Worm (Caenorhabditis elegans) whole organism, late embryonic: ENCODE results near the gene srbc-68.

Source experiments
- C38D4.7 ChIP-seq: fragments of 200-800 bp; sonication (Bioruptor generic); optimal IDR thresholded peaks from 2 replicates; lab custom pipeline; 2018; ENCODE audit warnings: mild to moderate bottlenecking, missing genetic modification characterization, moderate library complexity, missing compliant biosample characterization
- ama-1 ChIP-seq: fragments of 150-350 bp; optimal IDR thresholded peaks from 2 replicates; lab custom pipeline; 2014
- ceh-48 ChIP-seq: sonication (generic microtip); optimal IDR thresholded peaks from 2 replicates; lab custom pipeline; 2016; ENCODE audit warnings: missing genetic modification characterization, inconsistent platforms, missing compliant biosample characterization
- fkh-6 ChIP-seq: sonication (generic microtip); optimal IDR thresholded peaks from 2 replicates; lab custom pipeline; 2016; ENCODE audit warnings: missing genetic modification characterization, missing compliant biosample characterization
- hlh-15 ChIP-seq: sonication (generic microtip); optimal IDR thresholded peaks from 2 replicates; lab custom pipeline; 2016; ENCODE audit warnings: missing genetic modification characterization, missing compliant biosample characterization
- madf-2 ChIP-seq: sonication (generic microtip); optimal IDR thresholded peaks from 2 replicates; lab custom pipeline; 2017; ENCODE audit warnings: missing genetic modification characterization, missing compliant biosample characterization
- nhr-11 ChIP-seq: fragments of 150-350 bp; optimal IDR thresholded peaks from 2 replicates; lab custom pipeline; 2014; ENCODE audit warnings: missing biosample characterization, missing genetic modification characterization
- nhr-232 ChIP-seq: sonication (generic microtip); optimal IDR thresholded peaks from 2 replicates; lab custom pipeline; 2016; ENCODE audit warnings: missing genetic modification characterization, missing compliant biosample characterization
- pag-3 ChIP-seq: sonication (generic microtip); optimal IDR thresholded peaks from 2 replicates; lab custom pipeline; 2016; ENCODE audit warnings: missing compliant biosample characterization, missing genetic modification characterization, borderline replicate concordance
- pqm-1 ChIP-seq: sonication (generic microtip); optimal IDR thresholded peaks from 2 replicates; lab custom pipeline; 2016; ENCODE audit warnings: missing genetic modification characterization, missing compliant biosample characterization
- rnt-1 ChIP-seq: sonication (generic microtip); optimal IDR thresholded peaks from 2 replicates; lab custom pipeline; 2016; ENCODE audit warnings: missing genetic modification characterization, missing compliant biosample characterization

DNA sequence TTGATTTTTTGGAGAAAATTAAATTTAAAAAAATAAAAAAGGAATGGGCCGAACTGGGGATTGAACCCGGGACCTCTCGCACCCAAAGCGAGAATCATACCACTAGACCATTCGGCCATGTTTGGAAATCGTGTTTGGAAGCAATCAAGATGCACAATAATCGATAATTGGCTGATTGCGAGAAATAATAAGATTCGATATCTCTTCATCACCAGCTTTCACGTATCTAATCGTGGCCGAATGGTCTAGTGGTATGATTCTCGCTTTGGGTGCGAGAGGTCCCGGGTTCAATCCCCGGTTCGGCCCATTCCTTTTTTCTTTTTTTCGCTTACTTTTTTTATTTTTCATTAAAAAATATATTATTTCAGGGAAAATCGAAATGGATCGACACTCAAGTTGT, 35.7 kb upstream of the srbc-68 start:
- no peak for TF ChIP-seq ceh-48 (tag; lab: Kevin White, UChicago)
- no peak for TF ChIP-seq rnt-1
- TF ChIP-seq nhr-232 (tag; lab: Kevin White, UChicago) = no peak
- no peak for TF ChIP-seq fkh-6 (tag; lab: Kevin White, UChicago)
- TF ChIP-seq pag-3 (tag; lab: Kevin White, UChicago) = no peak
- no peak for TF ChIP-seq nhr-11 (tag; lab: Kevin White, UChicago)
- no peak for TF ChIP-seq hlh-15 (tag; lab: Kevin White, UChicago)
- TF ChIP-seq ama-1 (lab: Kevin White, UChicago) = no peak
- TF ChIP-seq madf-2 (tag; lab: Kevin White, UChicago) = no peak
- no peak for TF ChIP-seq pqm-1 (tag; lab: Kevin White, UChicago)
- no peak for TF ChIP-seq C38D4.7 (GFP tag; lab: Kevin White, UChicago)
